Fruit fly (Drosophila melanogaster): ENCODE data around the gene CtIP.

The CtIP gene

dm6 chr3L:20473021-20473799, 37.2 kb downstream of the CtIP start, which contains the start of the genes CG32428 and CG5969 (continued):
- TF ChIP-seq Stat92E (GFP tag; optimal IDR thresholded peaks at IDR 0.05) (no peak), pfk (GFP tag; optimal IDR thresholded peaks at IDR 0.05) (no peak), CG1603 (tag; optimal IDR thresholded peaks at IDR 0.05) (peak; percentile 38), usp (GFP tag; optimal IDR thresholded peaks at IDR 0.05) (no peak), CG5245 (GFP tag; optimal IDR thresholded peaks at IDR 0.05) (no peak), CG43689 (GFP tag; IDR thresholded peaks at IDR 0.05) (no peak), CG7271 (tag; optimal IDR thresholded peaks at IDR 0.05) (peak; percentile 12), psq (GFP tag; optimal IDR thresholded peaks at IDR 0.05) (peak; percentile 69), CG6175 (GFP tag; IDR thresholded peaks at IDR 0.05) (no peak), cwo (GFP tag; optimal IDR thresholded peaks at IDR 0.05) (peak; percentile 56), CG4617 (GFP tag; optimal IDR thresholded peaks at IDR 0.05; ENCODE audit: borderline replicate concordance) (no peak), CG3407 (GFP tag; optimal IDR thresholded peaks at IDR 0.05) (no peak), Blimp-1 (GFP tag; optimal IDR thresholded peaks at IDR 0.05) (peak; percentile 26), gro (GFP tag; optimal IDR thresholded peaks at IDR 0.05) (peak; percentile 9), p53 (GFP tag; optimal IDR thresholded peaks at IDR 0.05) (no peak), CG13123 (GFP tag; optimal IDR thresholded peaks at IDR 0.05) (no peak), Awh (GFP tag; IDR thresholded peaks at IDR 0.05) (no peak), HLHmδ (GFP tag; optimal IDR thresholded peaks at IDR 0.05) (peak; percentile 34), Usf (GFP tag; optimal IDR thresholded peaks at IDR 0.05) (peak; percentile 55), CG30431 (GFP tag; optimal IDR thresholded peaks at IDR 0.05) (peak; percentile 29), Deaf1 (tag; optimal IDR thresholded peaks at IDR 0.05) (peak; percentile 55), CG32767 (GFP tag; IDR thresholded peaks at IDR 0.05) (no peak), fd102C (GFP tag; optimal IDR thresholded peaks at IDR 0.05) (no peak), CG11093 (GFP tag; IDR thresholded peaks at IDR 0.05) (no peak), Hr39 (optimal IDR thresholded peaks at IDR 0.05) (no peak), CG4328 (GFP tag; optimal IDR thresholded peaks at IDR 0.05) (no peak), nau (GFP tag; optimal IDR thresholded peaks at IDR 0.05) (no peak), Dad (GFP tag; optimal IDR thresholded peaks at IDR 0.05) (no peak), Six4 (GFP tag; optimal IDR thresholded peaks at IDR 0.05) (peak; percentile 29), CG9215 (GFP tag; IDR thresholded peaks at IDR 0.05) (no peak; the same call in 1 of the 2 replicates), Neu2 (GFP tag; optimal IDR thresholded peaks at IDR 0.05; ENCODE audit: borderline replicate concordance) (no peak), CG1602 (GFP tag; optimal IDR thresholded peaks at IDR 0.05) (peak; percentile 28), CG14667 (GFP tag; IDR thresholded peaks at IDR 0.05) (peak; percentile 54), E2f1 (GFP tag; IDR thresholded peaks at IDR 0.05) (peak; percentile 60; the same call in 1 of the 2 replicates), CG14441 (GFP tag; IDR thresholded peaks at IDR 0.05) (peak; percentile 76), ara (GFP tag; IDR thresholded peaks at IDR 0.05) (no peak), jumu (GFP tag; optimal IDR thresholded peaks at IDR 0.05) (no peak), cato (GFP tag; optimal IDR thresholded peaks at IDR 0.05; ENCODE audit: borderline replicate concordance) (no peak), H15 (GFP tag; IDR thresholded peaks at IDR 0.05) (peak; percentile 50; the same call in 2 of the 3 replicates), NC2β (GFP tag; optimal IDR thresholded peaks at IDR 0.05) (no peak), C15 (GFP tag; IDR thresholded peaks at IDR 0.05) (no peak), CG17361 (GFP tag; IDR thresholded peaks at IDR 0.05) (peak; percentile 80; the same call in 2 of the 3 replicates), hbn (GFP tag; IDR thresholded peaks at IDR 0.05; ENCODE audit: partially characterized antibody) (no peak), CG7839 (tag; optimal IDR thresholded peaks at IDR 0.05) (peak; percentile 76), zfh2 (GFP tag; optimal IDR thresholded peaks at IDR 0.05) (peak; percentile 16), chif (GFP tag; optimal IDR thresholded peaks at IDR 0.05) (no peak), CG15479 (GFP tag; optimal IDR thresholded peaks at IDR 0.05) (peak; percentile 81), Bteb2 (GFP tag; optimal IDR thresholded peaks at IDR 0.05) (no peak), yki (optimal IDR thresholded peaks at IDR 0.05) (no peak), CG13296 (GFP tag; optimal IDR thresholded peaks at IDR 0.05) (peak; percentile 44)
